Worm (Caenorhabditis elegans) whole organism, dauer: Measurements from ENCODE around the gene mat-2.

Experiments used
- unc-62 ChIP-seq: sonication (generic microtip); optimal IDR thresholded peaks from 2 replicates; lab custom pipeline; 2017; ENCODE audit warnings: missing biosample characterization, missing genetic modification reagents, missing genetic modification characterization

Gene mat-2

ce11 chrII:11150976-11151375 is 38.5 kb downstream of the mat-2 start:
- no peak for TF ChIP-seq unc-62 (GFP tag; lab: Kevin White, UChicago)

ce11 chrII:11152495-11152894 is 40.0 kb downstream of the mat-2 start, which contains the start of gene pqm-1:
TSS of gene pqm-1 (minus strand) at chrII:11152595.
- no peak for TF ChIP-seq unc-62 (GFP tag; lab: Kevin White, UChicago)

ce11 chrII:11153080-11153479 is 40.6 kb downstream of the mat-2 start:
- TF ChIP-seq unc-62 (GFP tag; lab: Kevin White, UChicago): no peak

- TF ChIP-seq unc-62 (GFP tag; lab: Kevin White, UChicago): no peak
Measured at ce11 chrII:11153800-11154199, 41.3 kb downstream of the mat-2 start.

- TF ChIP-seq unc-62 (GFP tag; lab: Kevin White, UChicago): no peak
Measured at ce11 chrII:11154957-11155356, 42.4 kb downstream of the mat-2 start.

- no peak for TF ChIP-seq unc-62 (GFP tag; lab: Kevin White, UChicago)
Measured at ce11 chrII:11155400-11155799, 42.9 kb downstream of the mat-2 start.

- TF ChIP-seq unc-62 (GFP tag; lab: Kevin White, UChicago): no peak
Measured at ce11 chrII:11156160-11156559, 43.6 kb downstream of the mat-2 start.

ce11 chrII:11157660-11158059 is 45.1 kb downstream of the mat-2 start:
- TF ChIP-seq unc-62 (GFP tag; lab: Kevin White, UChicago): no peak

- no peak for TF ChIP-seq unc-62 (GFP tag; lab: Kevin White, UChicago)
Measured at ce11 chrII:11161675-11162074, 49.2 kb downstream of the mat-2 start.

- TF ChIP-seq unc-62 (GFP tag; lab: Kevin White, UChicago): no peak
Measured at ce11 chrII:11162390-11162789, 49.9 kb downstream of the mat-2 start, which contains the start of gene ptr-13. TSS of gene ptr-13 (minus strand) at chrII:11162481.

ce11 chrII:11163291-11163690 is 50.8 kb downstream of the mat-2 start:
- no peak for TF ChIP-seq unc-62 (GFP tag; lab: Kevin White, UChicago)

ce11 chrII:11166414-11166813 is 53.9 kb downstream of the mat-2 start:
- TF ChIP-seq unc-62 (GFP tag; lab: Kevin White, UChicago): no peak

- no peak for TF ChIP-seq unc-62 (GFP tag; lab: Kevin White, UChicago)
Measured at ce11 chrII:11167039-11167438, 54.5 kb downstream of the mat-2 start.
